Fruit fly (Drosophila melanogaster) whole organism, embryonic: ENCODE data around the gene CG12075.
A peak's percentile ranks its signal among the peaks of the same experiment; 100 is the strongest.

ENCODE experiments used
- Adf1 ChIP-seq: fragments of 200-800 bp; sonication (Bioruptor generic); IDR thresholded peaks from 2 replicates; pipeline ENCODE4 v1.3.6; 2022; ENCODE audit warnings: missing biosample characterization, missing genetic modification characterization
- Atf3 ChIP-seq: fragments of 200-800 bp; sonication (Bioruptor generic); optimal IDR thresholded peaks from 3 replicates; lab custom pipeline; 2016; ENCODE audit warnings: missing biosample characterization, missing genetic modification characterization
- CG10462 ChIP-seq: fragments of 200-800 bp; sonication (Bioruptor generic); optimal IDR thresholded peaks from 2 replicates; lab custom pipeline; 2016; ENCODE audit warnings: missing biosample characterization, missing genetic modification characterization
- CG11723 ChIP-seq: fragments of 200-800 bp; sonication (Bioruptor generic); optimal IDR thresholded peaks from 2 replicates; lab custom pipeline; 2017; ENCODE audit warnings: missing biosample characterization, mild to moderate bottlenecking, missing genetic modification characterization
- CG13296 ChIP-seq: fragments of 200-800 bp; sonication (Bioruptor generic); optimal IDR thresholded peaks from 3 replicates; lab custom pipeline; 2018; ENCODE audit warnings: missing biosample characterization, mild to moderate bottlenecking, missing genetic modification characterization
- CG16815 ChIP-seq: fragments of 200-800 bp; sonication (Bioruptor generic); optimal IDR thresholded peaks from 3 replicates; lab custom pipeline; 2017; ENCODE audit warnings: missing biosample characterization, mild to moderate bottlenecking, missing genetic modification characterization
- CG17612 ChIP-seq: fragments of 200-800 bp; sonication (Bioruptor generic); IDR thresholded peaks from 2 replicates; pipeline ENCODE4 v1.3.6; 2022; ENCODE audit warnings: missing biosample characterization, missing genetic modification characterization
- CG18764 ChIP-seq: fragments of 200-800 bp; sonication (Bioruptor generic); optimal IDR thresholded peaks from 3 replicates; lab custom pipeline; 2016; ENCODE audit warnings: missing biosample characterization, missing genetic modification characterization
- CG31365 ChIP-seq: fragments of 200-800 bp; sonication (Bioruptor generic); optimal IDR thresholded peaks from 2 replicates; lab custom pipeline; 2018; ENCODE audit warnings: missing biosample characterization, mild to moderate bottlenecking, missing genetic modification characterization
- CG32532 ChIP-seq: fragments of 200-800 bp; sonication (Bioruptor generic); IDR thresholded peaks from 2 replicates; pipeline ENCODE4 v1.3.6; 2022; ENCODE audit warnings: missing biosample characterization, missing genetic modification characterization
- CG34422 ChIP-seq: fragments of 200-800 bp; sonication (Bioruptor generic); IDR thresholded peaks from 3 replicates; pipeline ENCODE4 v1.3.6; 2022; ENCODE audit warnings: missing biosample characterization, missing genetic modification characterization
- CG6765 ChIP-seq: fragments of 200-800 bp; sonication (Bioruptor generic); optimal IDR thresholded peaks from 3 replicates; lab custom pipeline; 2017; ENCODE audit warnings: missing biosample characterization, mild to moderate bottlenecking, missing genetic modification characterization
- CG9817 ChIP-seq: fragments of 200-800 bp; sonication (Bioruptor generic); optimal IDR thresholded peaks from 2 replicates; lab custom pipeline; 2018; ENCODE audit warnings: missing biosample characterization, mild to moderate bottlenecking, missing genetic modification characterization, moderate library complexity
- CrebB ChIP-seq: fragments of 200-800 bp; sonication (Bioruptor generic); optimal IDR thresholded peaks from 3 replicates; lab custom pipeline; 2018; ENCODE audit warnings: missing biosample characterization, mild to moderate bottlenecking, missing genetic modification characterization
- D19B ChIP-seq: fragments of 200-800 bp; sonication (Bioruptor generic); optimal IDR thresholded peaks from 2 replicates; lab custom pipeline; 2017; ENCODE audit warnings: missing biosample characterization, mild to moderate bottlenecking, missing genetic modification characterization
- Dip3 ChIP-seq: fragments of 200-800 bp; sonication (Bioruptor generic); optimal IDR thresholded peaks from 3 replicates; lab custom pipeline; 2016; ENCODE audit warnings: missing biosample characterization, missing genetic modification characterization
- Fer3 ChIP-seq: fragments of 200-800 bp; sonication (Bioruptor generic); optimal IDR thresholded peaks from 2 replicates; lab custom pipeline; 2018; ENCODE audit warnings: missing biosample characterization, mild to moderate bottlenecking, missing genetic modification characterization, moderate library complexity
- Neu2 ChIP-seq: fragments of 200-800 bp; sonication (Bioruptor generic); optimal IDR thresholded peaks from 3 replicates; lab custom pipeline; 2016; ENCODE audit warnings: missing biosample characterization, missing genetic modification characterization, borderline replicate concordance
- Opbp ChIP-seq: fragments of 200-800 bp; sonication (Bioruptor generic); IDR thresholded peaks from 3 replicates; pipeline ENCODE4 v1.3.6; 2022; ENCODE audit warnings: missing biosample characterization, missing genetic modification characterization; ENCODE audit not compliant: partially characterized antibody
- Optix ChIP-seq: fragments of 200-800 bp; sonication (Bioruptor generic); IDR thresholded peaks from 3 replicates; pipeline ENCODE4 v1.3.6; 2022; ENCODE audit warnings: missing biosample characterization, missing genetic modification characterization
- PHDP ChIP-seq: fragments of 200-800 bp; sonication (Bioruptor generic); optimal IDR thresholded peaks from 3 replicates; lab custom pipeline; 2018; ENCODE audit warnings: missing biosample characterization, mild to moderate bottlenecking, missing genetic modification characterization, moderate library complexity
- Rfx ChIP-seq: fragments of 200-800 bp; sonication (Bioruptor generic); IDR thresholded peaks from 2 replicates; pipeline ENCODE4 v1.3.6; 2022; ENCODE audit warnings: missing biosample characterization, missing genetic modification characterization
- Sin3A ChIP-seq: fragments of >200 bp; optimal IDR thresholded peaks from 2 replicates; lab custom pipeline; 2018
- Sox102F ChIP-seq: fragments of 200-800 bp; sonication (Bioruptor generic); optimal IDR thresholded peaks from 2 replicates; lab custom pipeline; 2018; ENCODE audit warnings: missing biosample characterization, mild to moderate bottlenecking, missing genetic modification characterization, moderate library complexity
- Sry-δ ChIP-seq: fragments of 200-800 bp; sonication (Bioruptor generic); optimal IDR thresholded peaks from 2 replicates; lab custom pipeline; 2016; ENCODE audit warnings: missing biosample characterization, missing genetic modification characterization
- Taf1 ChIP-seq: fragments of 200-800 bp; sonication (Bioruptor generic); IDR thresholded peaks from 2 replicates; pipeline ENCODE4 v1.3.6; 2022; ENCODE audit warnings: missing biosample characterization, missing genetic modification characterization
- bbx ChIP-seq: fragments of 200-800 bp; sonication (Bioruptor generic); IDR thresholded peaks from 2 replicates; pipeline ENCODE4 v1.3.6; 2022; ENCODE audit warnings: missing biosample characterization, missing genetic modification characterization; ENCODE audit not compliant: partially characterized antibody
- bcd ChIP-seq: fragments of 200-800 bp; sonication (Bioruptor generic); optimal IDR thresholded peaks from 2 replicates; lab custom pipeline; 2017; ENCODE audit warnings: missing biosample characterization, mild to moderate bottlenecking, missing genetic modification characterization
- btn ChIP-seq: fragments of 200-800 bp; sonication (Bioruptor generic); optimal IDR thresholded peaks from 2 replicates; lab custom pipeline; 2016; ENCODE audit warnings: missing biosample characterization, missing genetic modification characterization
- dimm ChIP-seq: fragments of 200-800 bp; sonication (Bioruptor generic); IDR thresholded peaks from 2 replicates; pipeline ENCODE4 v1.3.6; 2022; ENCODE audit warnings: missing biosample characterization, missing genetic modification characterization
- en ChIP-seq: fragments of 200-800 bp; sonication (Bioruptor generic); optimal IDR thresholded peaks from 2 replicates; lab custom pipeline; 2016; ENCODE audit warnings: missing biosample characterization, missing genetic modification characterization
- fd102C ChIP-seq: fragments of 200-800 bp; sonication (Bioruptor generic); optimal IDR thresholded peaks from 2 replicates; lab custom pipeline; 2018; ENCODE audit warnings: missing biosample characterization, mild to moderate bottlenecking, missing genetic modification characterization, moderate library complexity
- ham ChIP-seq: fragments of 200-800 bp; sonication (Bioruptor generic); IDR thresholded peaks from 2 replicates; pipeline ENCODE4 v1.3.6; 2022; ENCODE audit warnings: missing biosample characterization, missing genetic modification characterization
- hb ChIP-seq: fragments of 200-800 bp; sonication (Bioruptor generic); IDR thresholded peaks from 3 replicates; pipeline ENCODE4 v1.3.6; 2022; ENCODE audit warnings: missing biosample characterization, missing genetic modification characterization; ENCODE audit not compliant: partially characterized antibody
- hbn ChIP-seq: fragments of 200-800 bp; sonication (Bioruptor generic); IDR thresholded peaks from 2 replicates; pipeline ENCODE4 v1.3.6; 2022; ENCODE audit warnings: missing biosample characterization, missing genetic modification characterization; ENCODE audit not compliant: partially characterized antibody
- hkb ChIP-seq, 2 experiments: fragments of 200-800 bp in 1 of 2; fragments of >200 bp in 1 of 2; sonication (Bioruptor generic) in 1 of 2; IDR thresholded peaks in 1 of 2; optimal IDR thresholded peaks in 1 of 2; 2 replicates each; pipeline versions ENCODE4 v1.3.6 to Lab custom; 2017 to 2022; ENCODE audit warnings: missing biosample characterization in 1 of 2, missing genetic modification characterization in 1 of 2
- hth ChIP-seq: fragments of >200 bp; optimal IDR thresholded peaks from 2 replicates; lab custom pipeline; 2017; ENCODE audit warnings: inconsistent platforms
- inv ChIP-seq: fragments of 200-800 bp; sonication (Bioruptor generic); IDR thresholded peaks from 2 replicates; pipeline ENCODE4 v1.3.6; 2022; ENCODE audit warnings: missing biosample characterization, missing genetic modification characterization; ENCODE audit not compliant: partially characterized antibody
- jigr1 ChIP-seq: fragments of 200-800 bp; sonication (Bioruptor generic); IDR thresholded peaks from 3 replicates; pipeline ENCODE4 v1.3.6; 2022; ENCODE audit warnings: missing biosample characterization, missing genetic modification characterization
- jing ChIP-seq: fragments of 200-800 bp; sonication (Bioruptor generic); optimal IDR thresholded peaks from 2 replicates; lab custom pipeline; 2018; ENCODE audit warnings: missing biosample characterization, mild to moderate bottlenecking, missing genetic modification characterization
- ken ChIP-seq: fragments of 200-800 bp; sonication (Bioruptor generic); IDR thresholded peaks from 3 replicates; pipeline ENCODE4 v1.3.6; 2022; ENCODE audit warnings: missing biosample characterization, missing genetic modification characterization
- mirr ChIP-seq: fragments of 200-800 bp; sonication (Bioruptor generic); optimal IDR thresholded peaks from 3 replicates; lab custom pipeline; 2018; ENCODE audit warnings: missing biosample characterization, mild to moderate bottlenecking, missing genetic modification characterization
- mld ChIP-seq: fragments of 200-800 bp; sonication (Bioruptor generic); IDR thresholded peaks from 3 replicates; pipeline ENCODE4 v1.3.6; 2022; ENCODE audit warnings: missing biosample characterization, missing genetic modification characterization; ENCODE audit not compliant: partially characterized antibody
- nau ChIP-seq: fragments of 200-800 bp; sonication (Bioruptor generic); optimal IDR thresholded peaks from 3 replicates; lab custom pipeline; 2017; ENCODE audit warnings: missing biosample characterization, mild to moderate bottlenecking, missing genetic modification characterization, missing genetic modification reagents
- org-1 ChIP-seq: fragments of 200-800 bp; sonication (Bioruptor generic); optimal IDR thresholded peaks from 2 replicates; lab custom pipeline; 2017; ENCODE audit warnings: missing biosample characterization, missing genetic modification characterization
- ranshi ChIP-seq: fragments of 200-800 bp; sonication (Bioruptor generic); IDR thresholded peaks from 2 replicates; pipeline ENCODE4 v1.3.6; 2022; ENCODE audit warnings: missing biosample characterization, missing genetic modification characterization
- rib ChIP-seq: fragments of 200-800 bp; sonication (Bioruptor generic); IDR thresholded peaks from 2 replicates; pipeline ENCODE4 v1.3.6; 2022; ENCODE audit warnings: missing biosample characterization, missing genetic modification characterization
- slou ChIP-seq: fragments of 200-800 bp; sonication (Bioruptor generic); optimal IDR thresholded peaks from 3 replicates; lab custom pipeline; 2016; ENCODE audit warnings: missing biosample characterization, missing genetic modification characterization
- so ChIP-seq: fragments of 200-800 bp; sonication (Bioruptor generic); IDR thresholded peaks from 3 replicates; pipeline ENCODE4 v1.3.6; 2022; ENCODE audit warnings: missing biosample characterization, missing genetic modification characterization
- trem ChIP-seq: fragments of 200-800 bp; optimal IDR thresholded peaks from 3 replicates; lab custom pipeline; 2019; ENCODE audit warnings: missing biosample characterization, mild to moderate bottlenecking, missing genetic modification characterization, moderate library complexity
- wor ChIP-seq: fragments of 200-800 bp; sonication (Bioruptor generic); IDR thresholded peaks from 2 replicates; pipeline ENCODE4 v1.3.6; 2022; ENCODE audit warnings: missing biosample characterization, missing genetic modification characterization
- zfh1 ChIP-seq: fragments of 200-800 bp; sonication (Bioruptor generic); IDR thresholded peaks from 3 replicates; pipeline ENCODE4 v1.3.6; 2022; ENCODE audit warnings: missing biosample characterization, missing genetic modification characterization

CG12075 gene

dm6 chrX:8837184-8837583 lies 939 bp upstream of the CG12075 start (continued):
- TF ChIP-seq ken (GFP tag; lab: Robert Waterston, UW) (peak; percentile 54; the same call in 1 of the 3 replicates), Dip3 (GFP tag; lab: Kevin White, UChicago) (no peak), Atf3 (GFP tag; lab: Kevin White, UChicago) (no peak), CG18764 (no peak), trem (tag; lab: Kevin White, UChicago) (no peak), Rfx (no peak), zfh1 (GFP tag; lab: Robert Waterston, UW) (peak; percentile 37; the same call in 1 of the 3 replicates), jigr1 (GFP tag; lab: Robert Waterston, UW) (no peak), nau (GFP tag; lab: Kevin White, UChicago) (no peak), so (GFP tag; lab: Robert Waterston, UW) (no peak), hbn (GFP tag; lab: Robert Waterston, UW) (no peak), CG10462 (GFP tag; lab: Kevin White, UChicago) (no peak), CrebB (tag; lab: Kevin White, UChicago) (no peak), hth (lab: Kevin White, UChicago) (no peak), hkb (optimal IDR thresholded peaks at IDR 0.05; lab: Kevin White, UChicago) (no peak), hkb (GFP tag; IDR thresholded peaks at IDR 0.05; lab: Robert Waterston, UW) (peak; percentile 48), btn (GFP tag; lab: Kevin White, UChicago) (no peak), wor (GFP tag; lab: Robert Waterston, UW) (no peak), Optix (no peak), ham (GFP tag; lab: Robert Waterston, UW) (no peak), Sox102F (GFP tag; lab: Kevin White, UChicago) (peak; percentile 72), slou (GFP tag; lab: Kevin White, UChicago) (no peak), en (GFP tag; lab: Kevin White, UChicago) (no peak), CG6765 (no peak), PHDP (tag; lab: Kevin White, UChicago) (peak; percentile 29), CG16815 (GFP tag; lab: Kevin White, UChicago) (no peak), CG32532 (GFP tag; lab: Robert Waterston, UW) (no peak), CG34422 (GFP tag; lab: Robert Waterston, UW) (0 out of 3 replicates have a peak, but pooled peaks have one; percentile 49), dimm (GFP tag; lab: Robert Waterston, UW) (no peak), mld (GFP tag; lab: Robert Waterston, UW) (no peak), Opbp (GFP tag; lab: Robert Waterston, UW) (no peak), Sin3A (lab: Kevin White, UChicago) (no peak), CG11723 (GFP tag; lab: Kevin White, UChicago) (no peak), mirr (GFP tag; lab: Kevin White, UChicago) (no peak), ranshi (GFP tag; lab: Robert Waterston, UW) (peak; percentile 35; the same call in 1 of the 2 replicates), bbx (GFP tag; lab: Robert Waterston, UW) (no peak), D19B (GFP tag; lab: Kevin White, UChicago) (no peak), Neu2 (GFP tag; lab: Kevin White, UChicago) (no peak), Fer3 (tag; lab: Kevin White, UChicago) (no peak), CG17612 (GFP tag; lab: Robert Waterston, UW) (no peak), Adf1 (no peak), hb (no peak), Taf1 (GFP tag; lab: Robert Waterston, UW) (no peak), CG31365 (tag; lab: Kevin White, UChicago) (no peak), fd102C (GFP tag; lab: Kevin White, UChicago) (no peak), CG13296 (GFP tag; lab: Kevin White, UChicago) (no peak), rib (GFP tag; lab: Robert Waterston, UW) (no peak), bcd (no peak), jing (no peak), Sry-δ (GFP tag; lab: Kevin White, UChicago) (no peak), inv (GFP tag; lab: Robert Waterston, UW) (no peak), CG9817 (tag; lab: Kevin White, UChicago) (no peak), org-1 (GFP tag; lab: Kevin White, UChicago) (no peak)
